Fruit fly (Drosophila melanogaster) whole organism, embryonic: ENCODE data around the gene CAH16.

ENCODE experiments used
- Ada2b ChIP-seq: fragments of 200-800 bp; sonication (Bioruptor generic); IDR thresholded peaks from 2 replicates; pipeline ENCODE4 v1.3.6; 2022; ENCODE audit warnings: missing biosample characterization, missing genetic modification characterization
- Adf1 ChIP-seq: fragments of 200-800 bp; sonication (Bioruptor generic); IDR thresholded peaks from 2 replicates; pipeline ENCODE4 v1.3.6; 2022; ENCODE audit warnings: missing biosample characterization, missing genetic modification characterization
- Asciz ChIP-seq: fragments of 200-800 bp; sonication (Bioruptor generic); optimal IDR thresholded peaks from 2 replicates; lab custom pipeline; 2017; ENCODE audit warnings: missing biosample characterization, mild to moderate bottlenecking, missing genetic modification characterization, missing genetic modification reagents
- CG11247 ChIP-seq: fragments of 200-800 bp; sonication (Bioruptor generic); IDR thresholded peaks from 2 replicates; pipeline ENCODE4 v1.3.6; 2022; ENCODE audit warnings: missing biosample characterization, missing genetic modification characterization
- CG1233 ChIP-seq: fragments of 200-800 bp; sonication (Bioruptor generic); optimal IDR thresholded peaks from 4 replicates; lab custom pipeline; 2018; ENCODE audit warnings: missing biosample characterization, mild to moderate bottlenecking, missing genetic modification characterization
- CG12942 ChIP-seq: fragments of 200-800 bp; sonication (Bioruptor generic); optimal IDR thresholded peaks from 3 replicates; lab custom pipeline; 2016; ENCODE audit warnings: missing biosample characterization, missing genetic modification characterization
- CG15073 ChIP-seq: fragments of 200-800 bp; sonication (Bioruptor generic); optimal IDR thresholded peaks from 2 replicates; lab custom pipeline; 2016; ENCODE audit warnings: missing biosample characterization, missing genetic modification characterization
- CG17912 ChIP-seq: fragments of 200-800 bp; sonication (Bioruptor generic); optimal IDR thresholded peaks from 2 replicates; lab custom pipeline; 2018; ENCODE audit warnings: missing biosample characterization, mild to moderate bottlenecking, missing genetic modification characterization
- CG18262 ChIP-seq: fragments of 200-800 bp; optimal IDR thresholded peaks from 3 replicates; lab custom pipeline; 2019; ENCODE audit warnings: missing biosample characterization, mild to moderate bottlenecking, missing genetic modification characterization, moderate library complexity
- CG18619 ChIP-seq: fragments of 200-800 bp; sonication (Bioruptor generic); optimal IDR thresholded peaks from 3 replicates; lab custom pipeline; 2017; ENCODE audit warnings: missing biosample characterization, mild to moderate bottlenecking, missing genetic modification characterization
- CG2129 ChIP-seq: fragments of 200-800 bp; sonication (Bioruptor generic); IDR thresholded peaks from 2 replicates; pipeline ENCODE4 v1.3.6; 2022; ENCODE audit warnings: missing biosample characterization, missing genetic modification characterization; ENCODE audit not compliant: partially characterized antibody
- CG30431 ChIP-seq: fragments of 200-800 bp; sonication (Bioruptor generic); optimal IDR thresholded peaks from 2 replicates; lab custom pipeline; 2017; ENCODE audit warnings: missing biosample characterization, missing genetic modification characterization
- CG34224 ChIP-seq: fragments of 200-800 bp; sonication (Bioruptor generic); IDR thresholded peaks from 3 replicates; pipeline ENCODE4 v1.3.6; 2022; ENCODE audit warnings: missing biosample characterization, missing genetic modification characterization; ENCODE audit not compliant: partially characterized antibody
- CG4282 ChIP-seq: fragments of 200-800 bp; sonication (Bioruptor generic); optimal IDR thresholded peaks from 2 replicates; lab custom pipeline; 2016; ENCODE audit warnings: missing biosample characterization, missing genetic modification characterization
- CG4404 ChIP-seq: fragments of 200-800 bp; sonication (Bioruptor generic); IDR thresholded peaks from 2 replicates; pipeline ENCODE4 v1.3.6; 2022; ENCODE audit warnings: missing biosample characterization, missing genetic modification characterization
- CG4617 ChIP-seq: fragments of 200-800 bp; sonication (Bioruptor generic); optimal IDR thresholded peaks from 3 replicates; lab custom pipeline; 2016; ENCODE audit warnings: missing biosample characterization, missing genetic modification characterization, borderline replicate concordance
- CG4820 ChIP-seq: fragments of 200-800 bp; sonication (Bioruptor generic); optimal IDR thresholded peaks from 3 replicates; lab custom pipeline; 2016; ENCODE audit warnings: missing biosample characterization, missing genetic modification characterization
- CG6683 ChIP-seq: fragments of 200-800 bp; sonication (Bioruptor generic); optimal IDR thresholded peaks from 2 replicates; lab custom pipeline; 2017; ENCODE audit warnings: missing biosample characterization, mild to moderate bottlenecking, missing genetic modification characterization, missing genetic modification reagents
- CG8290 ChIP-seq, 3 experiments: fragments of 200-800 bp; sonication (Bioruptor generic); optimal IDR thresholded peaks; 2 replicates each; lab custom pipeline; 2016 to 2019; ENCODE audit warnings: missing biosample characterization in 3 of 3, missing genetic modification characterization in 3 of 3, mild to moderate bottlenecking in 2 of 3, moderate library complexity in 1 of 3
- CG8924 ChIP-seq: fragments of 200-800 bp; optimal IDR thresholded peaks from 3 replicates; lab custom pipeline; 2019; ENCODE audit warnings: missing biosample characterization, mild to moderate bottlenecking, missing genetic modification characterization, moderate library complexity
- CoRest ChIP-seq: fragments of 200-800 bp; sonication (Bioruptor generic); optimal IDR thresholded peaks from 3 replicates; lab custom pipeline; 2018; ENCODE audit warnings: missing biosample characterization, mild to moderate bottlenecking, missing genetic modification characterization, moderate library complexity
- Dip2 ChIP-seq: fragments of 200-800 bp; sonication (Bioruptor generic); IDR thresholded peaks from 2 replicates; pipeline ENCODE4 v1.3.6; 2022; ENCODE audit warnings: missing biosample characterization, missing genetic modification characterization
- Dll ChIP-seq: fragments of 200-800 bp; sonication (Bioruptor generic); IDR thresholded peaks from 4 replicates; pipeline ENCODE4 v1.3.6; 2022; ENCODE audit warnings: missing biosample characterization, missing genetic modification characterization; ENCODE audit not compliant: partially characterized antibody
- Doc2 ChIP-seq: fragments of 200-800 bp; sonication (Bioruptor generic); IDR thresholded peaks from 2 replicates; pipeline ENCODE4 v1.3.6; 2022; ENCODE audit warnings: missing biosample characterization, missing genetic modification characterization
- Doc3 ChIP-seq: fragments of 200-800 bp; sonication (Bioruptor generic); IDR thresholded peaks from 3 replicates; pipeline ENCODE4 v1.3.6; 2022; ENCODE audit warnings: missing biosample characterization, missing genetic modification characterization; ENCODE audit not compliant: partially characterized antibody
- GATAe ChIP-seq: fragments of 200-800 bp; sonication (Bioruptor generic); conservative IDR thresholded peaks from 2 replicates; pipeline ENCODE4 v1.3.6; 2022; ENCODE audit warnings: missing biosample characterization, missing genetic modification characterization
- H15 ChIP-seq: fragments of 200-800 bp; sonication (Bioruptor generic); IDR thresholded peaks from 3 replicates; pipeline ENCODE4 v1.3.6; 2022; ENCODE audit warnings: missing biosample characterization, missing genetic modification characterization
- HLH4C ChIP-seq: fragments of 200-800 bp; sonication (Bioruptor generic); IDR thresholded peaks from 3 replicates; pipeline ENCODE4 v1.3.6; 2022; ENCODE audit warnings: missing biosample characterization, missing genetic modification characterization; ENCODE audit not compliant: partially characterized antibody
- HmgZ ChIP-seq: fragments of 200-800 bp; sonication (Bioruptor generic); optimal IDR thresholded peaks from 2 replicates; lab custom pipeline; 2018; ENCODE audit warnings: missing biosample characterization, mild to moderate bottlenecking, missing genetic modification characterization
- Hsf ChIP-seq: fragments of 200-800 bp; sonication (Bioruptor generic); optimal IDR thresholded peaks from 3 replicates; lab custom pipeline; 2016; ENCODE audit warnings: missing biosample characterization, missing genetic modification characterization
- MESR4 ChIP-seq: fragments of 200-800 bp; sonication (Bioruptor generic); optimal IDR thresholded peaks from 2 replicates; lab custom pipeline; 2018; ENCODE audit warnings: missing biosample characterization, mild to moderate bottlenecking, missing genetic modification characterization, moderate library complexity
- Pdp1 ChIP-seq, 2 experiments: fragments of 200-800 bp; sonication (Bioruptor generic); optimal IDR thresholded peaks; 3 replicates each; lab custom pipeline; 2016; ENCODE audit warnings: missing biosample characterization in 2 of 2, missing genetic modification characterization in 2 of 2, mild to moderate bottlenecking in 1 of 2, moderate library complexity in 1 of 2
- Ravus ChIP-seq: fragments of 200-800 bp; sonication (Bioruptor generic); IDR thresholded peaks from 2 replicates; pipeline ENCODE4 v1.3.6; 2022; ENCODE audit warnings: missing biosample characterization, missing genetic modification characterization
- Side ChIP-seq: fragments of 200-800 bp; sonication (Bioruptor generic); optimal IDR thresholded peaks from 2 replicates; lab custom pipeline; 2016; ENCODE audit warnings: missing biosample characterization, missing genetic modification characterization
- ase ChIP-seq: fragments of 200-800 bp; sonication (Bioruptor generic); IDR thresholded peaks from 3 replicates; pipeline ENCODE4 v1.3.6; 2022; ENCODE audit warnings: missing biosample characterization, missing genetic modification characterization
- ci ChIP-seq: fragments of 200-800 bp; sonication (Bioruptor generic); IDR thresholded peaks from 3 replicates; pipeline ENCODE4 v1.3.6; 2022; ENCODE audit warnings: missing biosample characterization, missing genetic modification characterization
- cwo ChIP-seq: fragments of 200-800 bp; sonication (Bioruptor generic); optimal IDR thresholded peaks from 3 replicates; lab custom pipeline; 2017; ENCODE audit warnings: missing biosample characterization, missing genetic modification characterization, mild to moderate bottlenecking, moderate library complexity, missing genetic modification reagents
- dysf ChIP-seq: fragments of 200-800 bp; sonication (Bioruptor generic); IDR thresholded peaks from 3 replicates; pipeline ENCODE4 v1.3.6; 2022; ENCODE audit warnings: missing biosample characterization, missing genetic modification characterization
- kay ChIP-seq: fragments of 200-800 bp; sonication (Bioruptor generic); optimal IDR thresholded peaks from 2 replicates; lab custom pipeline; 2016; ENCODE audit warnings: missing biosample characterization, missing genetic modification characterization
- kni ChIP-seq: fragments of 200-800 bp; sonication (Bioruptor generic); optimal IDR thresholded peaks from 3 replicates; lab custom pipeline; 2017; ENCODE audit warnings: mild to moderate bottlenecking, missing biosample characterization, missing genetic modification reagents, missing genetic modification characterization
- lilli ChIP-seq: fragments of 200-800 bp; sonication (Bioruptor generic); optimal IDR thresholded peaks from 3 replicates; lab custom pipeline; 2016; ENCODE audit warnings: missing biosample characterization, missing genetic modification characterization
- mirr ChIP-seq: fragments of 200-800 bp; sonication (Bioruptor generic); optimal IDR thresholded peaks from 3 replicates; lab custom pipeline; 2018; ENCODE audit warnings: missing biosample characterization, mild to moderate bottlenecking, missing genetic modification characterization
- oc ChIP-seq: fragments of 200-800 bp; sonication (Bioruptor generic); optimal IDR thresholded peaks from 2 replicates; lab custom pipeline; 2018; ENCODE audit warnings: missing biosample characterization, mild to moderate bottlenecking, missing genetic modification characterization, moderate library complexity
- pan ChIP-seq, 4 experiments: fragments of >200 bp in 3 of 4; fragments of 200-800 bp in 1 of 4; sonication (Bioruptor generic) in 1 of 4; optimal IDR thresholded peaks in 3 of 4; IDR thresholded peaks in 1 of 4; 2 replicates each; pipeline versions ENCODE4 v1.3.6 to Lab custom; 2017 to 2022; ENCODE audit warnings: missing biosample characterization in 2 of 4, missing genetic modification characterization in 2 of 4, mixed read lengths in 1 of 4
- pb ChIP-seq: fragments of 200-800 bp; sonication (Bioruptor generic); optimal IDR thresholded peaks from 3 replicates; lab custom pipeline; 2016; ENCODE audit warnings: missing biosample characterization, missing genetic modification characterization
- pita ChIP-seq: fragments of 200-800 bp; sonication (Bioruptor generic); optimal IDR thresholded peaks from 2 replicates; lab custom pipeline; 2017; ENCODE audit warnings: missing biosample characterization, mild to moderate bottlenecking, missing genetic modification characterization
- tgo ChIP-seq: fragments of 200-800 bp; sonication (Bioruptor generic); IDR thresholded peaks from 3 replicates; pipeline ENCODE4 v1.3.6; 2022; ENCODE audit warnings: missing biosample characterization, missing genetic modification characterization
- tin ChIP-seq: fragments of 200-800 bp; sonication (Bioruptor generic); optimal IDR thresholded peaks from 3 replicates; lab custom pipeline; 2016; ENCODE audit warnings: missing biosample characterization, missing genetic modification characterization
- tna ChIP-seq: fragments of 200-800 bp; sonication (Bioruptor generic); IDR thresholded peaks from 2 replicates; pipeline ENCODE4 v1.3.6; 2022; ENCODE audit warnings: missing biosample characterization, missing genetic modification characterization; ENCODE audit not compliant: partially characterized antibody
- trem ChIP-seq: fragments of 200-800 bp; optimal IDR thresholded peaks from 3 replicates; lab custom pipeline; 2019; ENCODE audit warnings: missing biosample characterization, mild to moderate bottlenecking, missing genetic modification characterization, moderate library complexity

Gene CAH16

dm6 chr3R:31310300-31310699 is 50.3 kb downstream of the CAH16 start:
- TF ChIP-seq Ada2b (GFP tag; lab: Robert Waterston, UW) = 0 out of 2 replicates have a peak, but pooled peaks have one; percentile 13
- 0 out of 3 replicates have a peak, but pooled peaks have one; percentile 14 for TF ChIP-seq HLH4C (GFP tag; lab: Robert Waterston, UW)
- no peak for TF ChIP-seq trem (tag; lab: Kevin White, UChicago)
- TF ChIP-seq CG11247 (GFP tag; lab: Robert Waterston, UW) = no peak
- TF ChIP-seq CG1233 (GFP tag; lab: Kevin White, UChicago) = no peak
- no peak for TF ChIP-seq Pdp1 (GFP tag; optimal IDR thresholded peaks at IDR 0.05; lab: Kevin White, UChicago)
- no peak for TF ChIP-seq Dip2 (GFP tag; lab: Robert Waterston, UW)
- TF ChIP-seq Doc3 (GFP tag; lab: Robert Waterston, UW) = no peak
- TF ChIP-seq Dll (GFP tag; lab: Robert Waterston, UW) = no peak
- TF ChIP-seq pb (GFP tag; lab: Kevin White, UChicago) = no peak
- TF ChIP-seq CG8290 (GFP tag; optimal IDR thresholded peaks at IDR 0.05; lab: Kevin White, UChicago) = no peak
- peak in 1 of 2 experiments; percentile 31 for TF ChIP-seq CG8290 (tag; optimal IDR thresholded peaks at IDR 0.05; lab: Kevin White, UChicago)
- no peak for TF ChIP-seq CG6683 (GFP tag; lab: Kevin White, UChicago)
- no peak for TF ChIP-seq GATAe (GFP tag; lab: Robert Waterston, UW)
- no peak for TF ChIP-seq kay (GFP tag; lab: Kevin White, UChicago)
- 0 out of 3 replicates have a peak, but pooled peaks have one; percentile 25 for TF ChIP-seq dysf (GFP tag; lab: Robert Waterston, UW)
- TF ChIP-seq CG8924 (tag; lab: Kevin White, UChicago) = no peak
- no peak for TF ChIP-seq MESR4 (GFP tag; lab: Kevin White, UChicago)
- TF ChIP-seq CG17912 (GFP tag; lab: Kevin White, UChicago) = no peak
- no peak for TF ChIP-seq Asciz (GFP tag; lab: Kevin White, UChicago)
- TF ChIP-seq cwo = no peak
- TF ChIP-seq HmgZ (tag; lab: Kevin White, UChicago) = no peak
- no peak for TF ChIP-seq ase (GFP tag; lab: Robert Waterston, UW)
- TF ChIP-seq tna (GFP tag; lab: Robert Waterston, UW) = no peak
- TF ChIP-seq pan (optimal IDR thresholded peaks at IDR 0.05; lab: Kevin White, UChicago) = no peak
- TF ChIP-seq pan (GFP tag; optimal IDR thresholded peaks at IDR 0.05 in 1 of 2, IDR thresholded peaks at IDR 0.05 in 1 of 2) = peak in 1 of 2 experiments; percentile 28
- TF ChIP-seq lilli (GFP tag; lab: Kevin White, UChicago) = no peak
- TF ChIP-seq Hsf (GFP tag; lab: Kevin White, UChicago) = no peak
- no peak for TF ChIP-seq oc
- no peak for TF ChIP-seq CG18262
- TF ChIP-seq CG18619 (GFP tag; lab: Kevin White, UChicago) = no peak
- no peak for TF ChIP-seq CG4820 (GFP tag; lab: Kevin White, UChicago)
- no peak for TF ChIP-seq kni (GFP tag; lab: Kevin White, UChicago)
- TF ChIP-seq pita (GFP tag; lab: Kevin White, UChicago) = no peak
- no peak for TF ChIP-seq Adf1 (GFP tag; lab: Robert Waterston, UW)
- TF ChIP-seq mirr = no peak
- TF ChIP-seq tin (GFP tag; lab: Kevin White, UChicago) = no peak
- TF ChIP-seq Ravus = no peak
- no peak for TF ChIP-seq Doc2 (GFP tag; lab: Robert Waterston, UW)
- TF ChIP-seq CG4282 (GFP tag; lab: Kevin White, UChicago) = no peak
- no peak for TF ChIP-seq H15
- TF ChIP-seq CoRest (tag; lab: Kevin White, UChicago) = no peak
- TF ChIP-seq CG15073 (GFP tag; lab: Kevin White, UChicago) = no peak
- no peak for TF ChIP-seq CG30431 (GFP tag; lab: Kevin White, UChicago)
- TF ChIP-seq tgo (GFP tag; lab: Robert Waterston, UW) = no peak; the same call in 2 of the 3 replicates
- TF ChIP-seq CG12942 (GFP tag; lab: Kevin White, UChicago) = no peak
- no peak for TF ChIP-seq CG4617 (GFP tag; lab: Kevin White, UChicago)
- TF ChIP-seq CG2129 (GFP tag; lab: Robert Waterston, UW) = no peak
- TF ChIP-seq CG34224 (GFP tag; lab: Robert Waterston, UW) = no peak
- TF ChIP-seq CG4404 (GFP tag; lab: Robert Waterston, UW) = no peak
- TF ChIP-seq Side = no peak
- TF ChIP-seq ci = 0 out of 3 replicates have a peak, but pooled peaks have one; percentile 8
